Worm (Caenorhabditis elegans) whole organism, late embryonic: ENCODE measurements around the gene B0348.2.

Source experiments
- C38D4.7 ChIP-seq: fragments of 200-800 bp; sonication (Bioruptor generic); optimal IDR thresholded peaks from 2 replicates; lab custom pipeline; 2018; ENCODE audit warnings: mild to moderate bottlenecking, missing genetic modification characterization, moderate library complexity, missing compliant biosample characterization
- K09A11.1 ChIP-seq: sonication (generic microtip); optimal IDR thresholded peaks from 2 replicates; lab custom pipeline; 2017; ENCODE audit warnings: antibody characterized with exemption, mild to moderate bottlenecking, missing genetic modification characterization, missing compliant biosample characterization; ENCODE audit not compliant: insufficient read depth
- ahr-1 ChIP-seq: sonication (generic microtip); optimal IDR thresholded peaks from 2 replicates; lab custom pipeline; 2016; ENCODE audit warnings: missing genetic modification characterization, missing compliant biosample characterization
- ceh-18 ChIP-seq: sonication (generic microtip); optimal IDR thresholded peaks from 2 replicates; lab custom pipeline; 2016; ENCODE audit warnings: missing genetic modification characterization, missing compliant biosample characterization
- ceh-19 ChIP-seq: fragments of 200-800 bp; sonication (Bioruptor generic); optimal IDR thresholded peaks from 2 replicates; lab custom pipeline; 2018; ENCODE audit warnings: mild to moderate bottlenecking, missing genetic modification characterization, missing compliant biosample characterization
- ceh-2 ChIP-seq: sonication (generic microtip); optimal IDR thresholded peaks from 2 replicates; lab custom pipeline; 2016; ENCODE audit warnings: missing genotype, missing genetic modification characterization, missing compliant biosample characterization
- ceh-22 ChIP-seq: sonication (generic microtip); optimal IDR thresholded peaks from 2 replicates; lab custom pipeline; 2017; ENCODE audit warnings: missing biosample characterization, missing genetic modification characterization
- ceh-31 ChIP-seq: sonication (generic microtip); optimal IDR thresholded peaks from 2 replicates; lab custom pipeline; 2016; ENCODE audit warnings: missing genetic modification characterization, missing compliant biosample characterization
- ceh-34 ChIP-seq: sonication (generic microtip); optimal IDR thresholded peaks from 2 replicates; lab custom pipeline; 2016; ENCODE audit warnings: mild to moderate bottlenecking, missing genetic modification characterization, missing compliant biosample characterization
- ceh-9 ChIP-seq: sonication (generic microtip); optimal IDR thresholded peaks from 2 replicates; lab custom pipeline; 2016; ENCODE audit warnings: mild to moderate bottlenecking, missing genetic modification characterization, inconsistent platforms, missing compliant biosample characterization
- che-1 ChIP-seq: sonication (generic microtip); optimal IDR thresholded peaks from 2 replicates; lab custom pipeline; 2016; ENCODE audit warnings: mild to moderate bottlenecking, missing genetic modification characterization, missing compliant biosample characterization
- dmd-4 ChIP-seq: sonication (generic microtip); optimal IDR thresholded peaks from 2 replicates; lab custom pipeline; 2016; ENCODE audit warnings: borderline replicate concordance, missing genetic modification characterization, missing compliant biosample characterization
- dve-1 ChIP-seq: sonication (generic microtip); optimal IDR thresholded peaks from 2 replicates; lab custom pipeline; 2017; ENCODE audit warnings: antibody characterized with exemption, mild to moderate bottlenecking, missing genetic modification characterization, missing compliant biosample characterization
- elt-2 ChIP-seq: sonication (generic microtip); optimal IDR thresholded peaks from 2 replicates; lab custom pipeline; 2016; ENCODE audit warnings: missing genetic modification reagents, missing genetic modification characterization, missing compliant biosample characterization
- fkh-10 ChIP-seq: fragments of 150-350 bp; optimal IDR thresholded peaks from 2 replicates; lab custom pipeline; 2014; ENCODE audit warnings: missing biosample characterization, missing genetic modification reagents, missing genetic modification characterization
- fkh-6 ChIP-seq: sonication (generic microtip); optimal IDR thresholded peaks from 2 replicates; lab custom pipeline; 2016; ENCODE audit warnings: missing genetic modification characterization, missing compliant biosample characterization
- hlh-13 ChIP-seq: fragments of 200-800 bp; sonication (Bioruptor generic); optimal IDR thresholded peaks from 2 replicates; lab custom pipeline; 2018; ENCODE audit warnings: mild to moderate bottlenecking, missing genetic modification characterization, missing compliant biosample characterization
- hlh-15 ChIP-seq: sonication (generic microtip); optimal IDR thresholded peaks from 2 replicates; lab custom pipeline; 2016; ENCODE audit warnings: missing genetic modification characterization, missing compliant biosample characterization
- hlh-6 ChIP-seq: sonication (generic microtip); optimal IDR thresholded peaks from 2 replicates; lab custom pipeline; 2016; ENCODE audit warnings: missing genotype, missing genetic modification characterization, missing compliant biosample characterization
- lin-11 ChIP-seq: fragments of 200-800 bp; sonication (Bioruptor generic); optimal IDR thresholded peaks from 2 replicates; lab custom pipeline; 2018; ENCODE audit warnings: mild to moderate bottlenecking, missing genetic modification characterization, missing compliant biosample characterization
- madf-2 ChIP-seq: sonication (generic microtip); optimal IDR thresholded peaks from 2 replicates; lab custom pipeline; 2017; ENCODE audit warnings: missing genetic modification characterization, missing compliant biosample characterization
- nfya-1 ChIP-seq: sonication (generic microtip); optimal IDR thresholded peaks from 2 replicates; lab custom pipeline; 2017; ENCODE audit warnings: missing genetic modification characterization, mild to moderate bottlenecking, missing compliant biosample characterization, antibody characterized with exemption, moderate library complexity
- nhr-11 ChIP-seq: fragments of 150-350 bp; optimal IDR thresholded peaks from 2 replicates; lab custom pipeline; 2014; ENCODE audit warnings: missing biosample characterization, missing genetic modification characterization
- odd-2 ChIP-seq: sonication (generic microtip); optimal IDR thresholded peaks from 2 replicates; lab custom pipeline; 2017; ENCODE audit warnings: antibody characterized with exemption, mild to moderate bottlenecking, missing genetic modification characterization, missing compliant biosample characterization
- pqm-1 ChIP-seq: sonication (generic microtip); optimal IDR thresholded peaks from 2 replicates; lab custom pipeline; 2016; ENCODE audit warnings: missing genetic modification characterization, missing compliant biosample characterization
- pros-1 ChIP-seq: fragments of 150-350 bp; optimal IDR thresholded peaks from 2 replicates; lab custom pipeline; 2014; ENCODE audit warnings: missing biosample characterization, missing genetic modification reagents, missing genetic modification characterization
- sox-4 ChIP-seq: sonication (generic microtip); optimal IDR thresholded peaks from 2 replicates; lab custom pipeline; 2017; ENCODE audit warnings: mild to moderate bottlenecking, missing genetic modification characterization, inconsistent platforms, missing compliant biosample characterization
- tbx-7 ChIP-seq: sonication (generic microtip); optimal IDR thresholded peaks from 2 replicates; lab custom pipeline; 2016; ENCODE audit warnings: missing genotype, missing genetic modification characterization, missing compliant biosample characterization
- ttx-3 ChIP-seq: sonication (generic microtip); optimal IDR thresholded peaks from 2 replicates; lab custom pipeline; 2016; ENCODE audit warnings: missing genetic modification reagents, missing genetic modification characterization, missing compliant biosample characterization
- unc-42 ChIP-seq: sonication (generic microtip); optimal IDR thresholded peaks from 2 replicates; lab custom pipeline; 2016; ENCODE audit warnings: missing genotype, missing genetic modification characterization, missing compliant biosample characterization

The B0348.2 gene

DNA sequence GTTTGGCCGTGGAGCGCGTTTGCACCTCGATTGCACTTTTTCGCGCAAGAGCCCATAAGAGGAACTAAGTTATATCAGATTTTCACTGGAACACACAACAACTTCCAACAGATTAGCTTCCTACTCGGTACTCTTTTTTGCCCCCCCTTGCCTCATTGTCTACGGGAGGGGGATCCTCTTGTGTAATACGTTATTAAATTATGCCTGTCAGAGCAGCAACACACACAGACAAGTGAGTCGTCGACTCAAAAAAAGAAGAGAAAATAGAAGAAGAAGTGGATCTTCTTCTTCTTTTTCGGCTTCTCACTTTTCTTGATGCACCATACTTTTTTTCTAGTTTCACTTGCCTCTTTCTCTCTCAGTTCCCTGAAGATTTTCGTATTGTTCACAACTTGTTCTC lies 34.0 kb upstream of the B0348.2 start:
- TF ChIP-seq ceh-19 (GFP tag; lab: Kevin White, UChicago) (no peak), unc-42 (peak; percentile 80)

ce11 chrV:11708-12107 lies 33.4 kb upstream of the B0348.2 start:
- TF ChIP-seq lin-11 (tag; lab: Kevin White, UChicago): no peak

ce11 chrV:16067-16845 lies 28.9 kb upstream of the B0348.2 start:
- TF ChIP-seq dve-1 (tag; lab: Kevin White, UChicago): no peak
- TF ChIP-seq elt-2 (tag; lab: Kevin White, UChicago): peak; percentile 17
- TF ChIP-seq fkh-10: no peak
- peak; percentile 0 for TF ChIP-seq nfya-1 (tag; lab: Kevin White, UChicago)

- TF ChIP-seq hlh-15 (tag; lab: Kevin White, UChicago) (no peak), nhr-11 (tag; lab: Kevin White, UChicago) (no peak), ahr-1 (tag; lab: Kevin White, UChicago) (no peak), ceh-18 (tag; lab: Kevin White, UChicago) (no peak), fkh-6 (no peak), dmd-4 (no peak), hlh-6 (tag; lab: Kevin White, UChicago) (no peak), ttx-3 (tag; lab: Kevin White, UChicago) (no peak)
These were observed 24.6 kb upstream of the B0348.2 start, which contains the start of gene egl-8 for ce11 chrV:20518-20917. Gene egl-8 (plus strand): TSS chrV:20818.

DNA sequence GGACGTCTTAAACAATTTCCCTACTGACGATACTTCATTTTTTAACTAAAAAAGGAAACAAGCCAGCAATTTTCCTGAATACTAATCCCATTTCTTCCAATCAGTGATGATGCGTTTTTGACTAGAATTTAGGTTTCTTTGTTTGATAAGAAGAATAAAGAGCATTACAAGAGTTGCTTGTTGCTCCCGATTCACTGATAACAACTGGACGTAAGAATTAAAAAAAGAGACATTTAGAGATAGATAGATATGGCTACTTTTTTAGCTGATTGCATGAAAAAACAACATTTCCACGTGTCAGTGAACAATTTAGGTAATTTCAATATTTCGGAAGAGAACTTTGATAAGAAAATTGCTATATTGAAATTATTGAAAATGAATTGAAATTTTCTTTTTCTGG lies 23.3 kb upstream of the B0348.2 start:
- no peak for TF ChIP-seq odd-2 (tag; lab: Kevin White, UChicago)
- peak; percentile 34 for TF ChIP-seq elt-2 (tag; lab: Kevin White, UChicago)
- TF ChIP-seq, all 69 proteins: peak for 1

DNA sequence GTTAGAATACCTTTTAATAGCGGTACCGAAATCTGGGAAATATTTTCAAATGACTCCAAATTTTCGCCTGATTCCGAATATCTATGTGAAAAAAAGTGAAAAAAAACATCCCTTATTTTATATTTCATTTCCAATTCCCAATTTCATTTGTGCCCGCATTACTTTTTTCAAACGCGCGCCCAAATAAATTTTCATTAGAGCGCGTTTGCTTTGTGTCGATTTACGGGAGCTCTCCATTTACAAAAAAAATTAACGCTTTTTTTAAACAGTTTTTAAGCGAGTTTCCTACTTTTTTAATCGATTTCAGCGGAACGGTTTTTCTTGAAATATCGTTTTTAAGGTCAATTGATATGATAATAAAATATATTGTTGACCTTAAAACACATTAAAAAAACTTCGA lies 20.9 kb upstream of the B0348.2 start:
- no peak for TF ChIP-seq madf-2
- no peak for TF ChIP-seq ceh-2
- TF ChIP-seq sox-4 (tag; lab: Kevin White, UChicago): no peak
- no peak for TF ChIP-seq pqm-1 (tag; lab: Kevin White, UChicago)
- no peak for TF ChIP-seq che-1 (tag; lab: Kevin White, UChicago)
- no peak for TF ChIP-seq pros-1 (tag; lab: Kevin White, UChicago)
- TF ChIP-seq hlh-13 (GFP tag; lab: Kevin White, UChicago): no peak

- TF ChIP-seq ceh-34 (tag; lab: Kevin White, UChicago) (no peak), ceh-22 (no peak), K09A11.1 (no peak), ceh-31 (no peak), ceh-9 (tag; lab: Kevin White, UChicago) (no peak), C38D4.7 (GFP tag; lab: Kevin White, UChicago) (no peak), odd-2 (tag; lab: Kevin White, UChicago) (no peak), tbx-7 (tag; lab: Kevin White, UChicago) (no peak)
These were observed 17.5 kb upstream of the B0348.2 start for ce11 chrV:27604-28003.
